Fruit fly (Drosophila melanogaster) whole organism, embryonic: ENCODE data around the gene RpL8.

Source experiments
- ATbp ChIP-seq: fragments of 200-800 bp; sonication (Bioruptor generic); optimal IDR thresholded peaks from 2 replicates; lab custom pipeline; 2017; ENCODE audit warnings: missing biosample characterization, mild to moderate bottlenecking, missing genetic modification characterization, missing genetic modification reagents
- Awh ChIP-seq: fragments of 200-800 bp; sonication (Bioruptor generic); IDR thresholded peaks from 2 replicates; pipeline ENCODE4, ENCODE4 v1.3.6; 2022; ENCODE audit warnings: missing biosample characterization, missing genetic modification characterization
- BEAF-32 ChIP-seq: fragments of 200-800 bp; sonication (Bioruptor generic); optimal IDR thresholded peaks from 3 replicates; lab custom pipeline; 2017; ENCODE audit warnings: missing biosample characterization, missing genetic modification characterization, mild to moderate bottlenecking, moderate library complexity, missing genetic modification reagents
- Bteb2 ChIP-seq: fragments of 200-800 bp; sonication (Bioruptor generic); optimal IDR thresholded peaks from 2 replicates; lab custom pipeline; 2016; ENCODE audit warnings: missing biosample characterization, missing genetic modification characterization
- CG10147 ChIP-seq: fragments of 200-800 bp; sonication (Bioruptor generic); optimal IDR thresholded peaks from 2 replicates; lab custom pipeline; 2019; ENCODE audit warnings: missing biosample characterization, mild to moderate bottlenecking, missing genetic modification characterization, moderate library complexity
- CG1024 ChIP-seq: fragments of 200-800 bp; sonication (Bioruptor generic); IDR thresholded peaks from 2 replicates; pipeline ENCODE4 v1.3.6; 2022; ENCODE audit warnings: missing biosample characterization, missing genetic modification characterization
- CG10654 ChIP-seq: fragments of 200-800 bp; sonication (Bioruptor generic); optimal IDR thresholded peaks from 2 replicates; lab custom pipeline; 2016; ENCODE audit warnings: missing biosample characterization, missing genetic modification characterization
- CG11695 ChIP-seq: fragments of 200-800 bp; sonication (Bioruptor generic); IDR thresholded peaks from 3 replicates; pipeline ENCODE4 v1.3.6; 2022; ENCODE audit warnings: missing biosample characterization, missing genetic modification characterization
- CG13775 ChIP-seq: fragments of 200-800 bp; sonication (Bioruptor generic); optimal IDR thresholded peaks from 3 replicates; lab custom pipeline; 2017; ENCODE audit warnings: missing biosample characterization, mild to moderate bottlenecking, missing genetic modification characterization
- CG14441 ChIP-seq: fragments of 200-800 bp; sonication (Bioruptor generic); IDR thresholded peaks from 2 replicates; pipeline ENCODE4 v1.3.6; 2022; ENCODE audit warnings: missing biosample characterization, missing genetic modification characterization
- CG14667 ChIP-seq: fragments of 200-800 bp; sonication (Bioruptor generic); IDR thresholded peaks from 2 replicates; pipeline ENCODE4 v1.3.6; 2022; ENCODE audit warnings: missing biosample characterization, missing genetic modification characterization
- CG15269 ChIP-seq: fragments of 200-800 bp; sonication (Bioruptor generic); optimal IDR thresholded peaks from 2 replicates; lab custom pipeline; 2018; ENCODE audit warnings: missing biosample characterization, mild to moderate bottlenecking, missing genetic modification characterization, moderate library complexity
- CG1529 ChIP-seq: fragments of 200-800 bp; sonication (Bioruptor generic); optimal IDR thresholded peaks from 3 replicates; lab custom pipeline; 2018; ENCODE audit warnings: missing biosample characterization, missing genetic modification characterization
- CG16863 ChIP-seq: fragments of 200-800 bp; sonication (Bioruptor generic); optimal IDR thresholded peaks from 3 replicates; lab custom pipeline; 2016; ENCODE audit warnings: missing biosample characterization, missing genetic modification characterization
- CG18619 ChIP-seq: fragments of 200-800 bp; sonication (Bioruptor generic); optimal IDR thresholded peaks from 3 replicates; lab custom pipeline; 2017; ENCODE audit warnings: missing biosample characterization, mild to moderate bottlenecking, missing genetic modification characterization
- CG31388 ChIP-seq: fragments of 200-800 bp; sonication (Bioruptor generic); optimal IDR thresholded peaks from 2 replicates; lab custom pipeline; 2016; ENCODE audit warnings: missing biosample characterization, missing genetic modification characterization
- CG4404 ChIP-seq: fragments of 200-800 bp; sonication (Bioruptor generic); IDR thresholded peaks from 2 replicates; pipeline ENCODE4 v1.3.6; 2022; ENCODE audit warnings: missing biosample characterization, missing genetic modification characterization
- CG4730 ChIP-seq: fragments of 200-800 bp; sonication (Bioruptor generic); IDR thresholded peaks from 2 replicates; pipeline ENCODE4 v1.3.6; 2022; ENCODE audit warnings: missing biosample characterization, missing genetic modification characterization
- CG7271 ChIP-seq: fragments of 200-800 bp; sonication (Bioruptor generic); optimal IDR thresholded peaks from 2 replicates; lab custom pipeline; 2018; ENCODE audit warnings: missing biosample characterization, mild to moderate bottlenecking, missing genetic modification characterization, moderate library complexity
- CG7556 ChIP-seq: fragments of 200-800 bp; sonication (Bioruptor generic); optimal IDR thresholded peaks from 2 replicates; lab custom pipeline; 2017; ENCODE audit warnings: missing biosample characterization, mild to moderate bottlenecking, missing genetic modification characterization
- CG8281 ChIP-seq: fragments of 200-800 bp; sonication (Bioruptor generic); optimal IDR thresholded peaks from 2 replicates; lab custom pipeline; 2018; ENCODE audit warnings: missing biosample characterization, mild to moderate bottlenecking, missing genetic modification characterization, moderate library complexity
- CG9817 ChIP-seq: fragments of 200-800 bp; sonication (Bioruptor generic); optimal IDR thresholded peaks from 2 replicates; lab custom pipeline; 2018; ENCODE audit warnings: missing biosample characterization, mild to moderate bottlenecking, missing genetic modification characterization, moderate library complexity
- Chrac-16 ChIP-seq: fragments of 200-800 bp; sonication (Bioruptor generic); optimal IDR thresholded peaks from 3 replicates; lab custom pipeline; 2016; ENCODE audit warnings: missing biosample characterization, missing genetic modification characterization
- Dfd ChIP-seq, 2 experiments: fragments of >200 bp; optimal IDR thresholded peaks; 2 replicates each; lab custom pipeline; 2017; ENCODE audit warnings: missing biosample characterization in 2 of 2, missing genetic modification characterization in 2 of 2
- Elba2 ChIP-seq: fragments of 200-800 bp; sonication (Bioruptor generic); optimal IDR thresholded peaks from 3 replicates; lab custom pipeline; 2016; ENCODE audit warnings: missing biosample characterization, missing genetic modification characterization
- Hand ChIP-seq: fragments of 200-800 bp; sonication (Bioruptor generic); optimal IDR thresholded peaks from 2 replicates; lab custom pipeline; 2017; ENCODE audit warnings: mild to moderate bottlenecking, missing biosample characterization, missing genetic modification reagents, missing genetic modification characterization
- Hey ChIP-seq: fragments of 200-800 bp; sonication (Bioruptor generic); optimal IDR thresholded peaks from 3 replicates; lab custom pipeline; 2018; ENCODE audit warnings: missing biosample characterization, mild to moderate bottlenecking, missing genetic modification characterization
- Kr ChIP-seq: fragments of 200-800 bp; sonication (Bioruptor generic); optimal IDR thresholded peaks from 2 replicates; lab custom pipeline; 2017; ENCODE audit warnings: missing biosample characterization, mild to moderate bottlenecking, missing genetic modification characterization
- Lhr ChIP-seq: fragments of 200-800 bp; sonication (Bioruptor generic); optimal IDR thresholded peaks from 3 replicates; lab custom pipeline; 2017; ENCODE audit warnings: mild to moderate bottlenecking, missing biosample characterization, missing genetic modification reagents, missing genetic modification characterization
- Opbp ChIP-seq: fragments of 200-800 bp; sonication (Bioruptor generic); IDR thresholded peaks from 3 replicates; pipeline ENCODE4 v1.3.6; 2022; ENCODE audit warnings: missing biosample characterization, missing genetic modification characterization; ENCODE audit not compliant: partially characterized antibody
- Stat92E ChIP-seq, 3 experiments: fragments of >200 bp in 2 of 3; fragments of 200-800 bp in 1 of 3; sonication (Bioruptor generic) in 1 of 3; optimal IDR thresholded peaks; 2 replicates each; lab custom pipeline; 2017 to 2019; ENCODE audit warnings: missing biosample characterization in 3 of 3, missing genetic modification characterization in 3 of 3, mild to moderate bottlenecking in 1 of 3, moderate library complexity in 1 of 3
- Xrp1 ChIP-seq: fragments of 200-800 bp; sonication (Bioruptor generic); IDR thresholded peaks from 2 replicates; pipeline ENCODE4 v1.3.6; 2022; ENCODE audit warnings: missing biosample characterization, missing genetic modification characterization
- bowl ChIP-seq: fragments of 200-800 bp; sonication (Bioruptor generic); IDR thresholded peaks from 2 replicates; pipeline ENCODE4 v1.3.6; 2022; ENCODE audit warnings: missing biosample characterization, missing genetic modification characterization
- corto ChIP-seq: fragments of 200-800 bp; sonication (Bioruptor generic); optimal IDR thresholded peaks from 2 replicates; lab custom pipeline; 2016; ENCODE audit warnings: missing biosample characterization, mild to moderate bottlenecking, missing genetic modification characterization, moderate library complexity
- dimm ChIP-seq: fragments of 200-800 bp; sonication (Bioruptor generic); IDR thresholded peaks from 2 replicates; pipeline ENCODE4 v1.3.6; 2022; ENCODE audit warnings: missing biosample characterization, missing genetic modification characterization
- exex ChIP-seq: fragments of 200-800 bp; sonication (Bioruptor generic); optimal IDR thresholded peaks from 4 replicates; lab custom pipeline; 2018; ENCODE audit warnings: missing biosample characterization, mild to moderate bottlenecking, missing genetic modification characterization, moderate library complexity
- ftz-f1 ChIP-seq: fragments of 200-800 bp; sonication (Bioruptor generic); optimal IDR thresholded peaks from 2 replicates; lab custom pipeline; 2016; ENCODE audit warnings: missing biosample characterization, missing genetic modification characterization
- gro ChIP-seq: fragments of 200-800 bp; sonication (Bioruptor generic); optimal IDR thresholded peaks from 2 replicates; lab custom pipeline; 2016; ENCODE audit warnings: missing biosample characterization, missing genetic modification characterization
- gt ChIP-seq: fragments of 200-800 bp; sonication (Bioruptor generic); IDR thresholded peaks from 2 replicates; pipeline ENCODE4 v1.3.6; 2022; ENCODE audit warnings: missing biosample characterization, missing genetic modification characterization
- lola ChIP-seq, 3 experiments: fragments of >200 bp in 2 of 3; fragments of 200-800 bp in 1 of 3; sonication (Bioruptor generic) in 1 of 3; optimal IDR thresholded peaks; 2 replicates each; lab custom pipeline; 2017 to 2019; ENCODE audit warnings: missing biosample characterization in 3 of 3, missing genetic modification characterization in 3 of 3, mild to moderate bottlenecking in 1 of 3, moderate library complexity in 1 of 3
- lov ChIP-seq, 2 experiments: fragments of 200-800 bp in 1 of 2; fragments of >200 bp in 1 of 2; sonication (Bioruptor generic) in 1 of 2; IDR thresholded peaks in 1 of 2; optimal IDR thresholded peaks in 1 of 2; 2 replicates in 1 of 2; 3 replicates in 1 of 2; pipeline versions ENCODE4 v1.3.6 to Lab custom; 2017 to 2022; ENCODE audit warnings: missing biosample characterization in 1 of 2, missing genetic modification characterization in 1 of 2
- luna ChIP-seq: fragments of 200-800 bp; sonication (Bioruptor generic); optimal IDR thresholded peaks from 2 replicates; lab custom pipeline; 2016; ENCODE audit warnings: missing biosample characterization, missing genetic modification characterization
- nerfin-1 ChIP-seq: fragments of 200-800 bp; sonication (Bioruptor generic); optimal IDR thresholded peaks from 3 replicates; lab custom pipeline; 2019; ENCODE audit warnings: missing biosample characterization, mild to moderate bottlenecking, missing genetic modification characterization, moderate library complexity
- onecut ChIP-seq: fragments of 200-800 bp; sonication (Bioruptor generic); IDR thresholded peaks from 2 replicates; pipeline ENCODE4 v1.3.6; 2022; ENCODE audit warnings: missing biosample characterization, missing genetic modification characterization
- psq ChIP-seq: fragments of 200-800 bp; sonication (Bioruptor generic); optimal IDR thresholded peaks from 2 replicates; lab custom pipeline; 2017; ENCODE audit warnings: missing biosample characterization, missing genetic modification characterization
- repo ChIP-seq: fragments of 200-800 bp; sonication (Bioruptor generic); optimal IDR thresholded peaks from 2 replicates; lab custom pipeline; 2016; ENCODE audit warnings: missing biosample characterization, missing genetic modification characterization
- sens ChIP-seq: fragments of 200-800 bp; sonication (Bioruptor generic); peaks from one replicate; lab custom pipeline; 2016; ENCODE audit warnings: missing biosample characterization, missing genetic modification characterization
- slp2 ChIP-seq: fragments of 200-800 bp; sonication (Bioruptor generic); optimal IDR thresholded peaks from 2 replicates; lab custom pipeline; 2016; ENCODE audit warnings: missing biosample characterization, missing genetic modification characterization
- sqz ChIP-seq: fragments of 200-800 bp; sonication (Bioruptor generic); optimal IDR thresholded peaks from 3 replicates; lab custom pipeline; 2018; ENCODE audit warnings: missing biosample characterization, mild to moderate bottlenecking, missing genetic modification characterization
- yki ChIP-seq: fragments of >200 bp; optimal IDR thresholded peaks from 3 replicates; lab custom pipeline; 2018

The RpL8 gene

DNA sequence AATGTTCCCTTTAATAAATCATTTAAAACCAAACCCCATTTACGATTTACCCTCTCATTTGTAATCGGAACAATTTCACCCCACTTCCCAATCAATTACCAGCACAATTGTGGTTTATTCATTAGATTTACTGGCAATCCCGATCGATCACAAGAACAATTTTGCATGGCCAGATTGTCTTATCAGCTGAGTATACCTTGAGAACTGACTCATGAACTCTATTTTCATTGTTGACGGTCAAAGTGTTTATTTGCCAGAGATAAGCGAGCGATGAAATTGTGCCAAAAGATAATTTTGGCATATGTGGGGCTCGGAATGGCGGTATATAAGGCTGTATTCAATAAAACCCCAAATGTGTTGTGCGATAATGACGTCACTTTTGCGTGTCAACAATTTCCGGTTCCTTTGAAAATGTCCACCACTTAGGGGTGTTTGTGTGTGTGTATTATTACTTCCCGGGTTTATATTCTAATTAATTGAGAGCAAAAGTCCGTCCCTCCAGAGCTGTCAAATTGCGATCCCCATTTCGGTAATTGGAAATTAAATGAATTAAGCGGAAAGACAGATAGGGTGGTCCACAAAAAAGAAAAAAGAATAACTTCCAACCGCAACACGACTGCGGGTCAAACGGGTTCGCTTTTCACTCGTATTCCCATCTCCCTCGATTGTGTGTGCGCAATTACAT, 14.2 kb upstream of the RpL8 start (continued):
- TF ChIP-seq CG11695 (GFP tag; lab: Robert Waterston, UW) (no peak), CG1024 (no peak), BEAF-32 (GFP tag; lab: Kevin White, UChicago) (no peak), lov (optimal IDR thresholded peaks at IDR 0.05; lab: Kevin White, UChicago) (no peak), lov (GFP tag; IDR thresholded peaks at IDR 0.05; lab: Robert Waterston, UW) (0 out of 3 replicates have a peak, but pooled peaks have one; percentile 26), CG1529 (GFP tag; lab: Kevin White, UChicago) (no peak), repo (GFP tag; lab: Kevin White, UChicago) (no peak), slp2 (no peak), Dfd (GFP tag; optimal IDR thresholded peaks at IDR 0.05; lab: Kevin White, UChicago) (no peak), onecut (GFP tag; lab: Robert Waterston, UW) (no peak), Hand (GFP tag; lab: Kevin White, UChicago) (no peak), Bteb2 (GFP tag; lab: Kevin White, UChicago) (no peak), CG7271 (tag; lab: Kevin White, UChicago) (no peak), CG4730 (GFP tag; lab: Robert Waterston, UW) (no peak), bowl (GFP tag; lab: Robert Waterston, UW) (no peak), Hey (tag; lab: Kevin White, UChicago) (no peak), yki (lab: Kevin White, UChicago) (no peak), Xrp1 (GFP tag; lab: Robert Waterston, UW) (no peak), CG31388 (GFP tag; lab: Kevin White, UChicago) (no peak), CG4404 (GFP tag; lab: Robert Waterston, UW) (no peak), Elba2 (GFP tag; lab: Kevin White, UChicago) (no peak), gro (GFP tag; lab: Kevin White, UChicago) (peak; percentile 36), ATbp (no peak), CG10147 (GFP tag; lab: Kevin White, UChicago) (peak; percentile 16), CG14667 (no peak), Kr (GFP tag; lab: Kevin White, UChicago) (no peak), CG14441 (GFP tag; lab: Robert Waterston, UW) (no peak), CG7556 (GFP tag; lab: Kevin White, UChicago) (no peak), nerfin-1 (tag; lab: Kevin White, UChicago) (no peak), Awh (GFP tag; lab: Robert Waterston, UW) (no peak), Chrac-16 (GFP tag; lab: Kevin White, UChicago) (no peak), lola (GFP tag; optimal IDR thresholded peaks at IDR 0.05; lab: Kevin White, UChicago) (no peak), CG9817 (tag; lab: Kevin White, UChicago) (no peak), luna (GFP tag; lab: Kevin White, UChicago) (no peak), sens (GFP tag; lab: Kevin White, UChicago) (peak; percentile 27), CG16863 (GFP tag; lab: Kevin White, UChicago) (no peak), CG13775 (no peak), Stat92E (GFP tag; optimal IDR thresholded peaks at IDR 0.05; lab: Kevin White, UChicago) (no peak), ftz-f1 (GFP tag; lab: Kevin White, UChicago) (peak; percentile 41), CG10654 (no peak), dimm (GFP tag; lab: Robert Waterston, UW) (no peak), corto (peak; percentile 72), CG15269 (no peak), CG18619 (GFP tag; lab: Kevin White, UChicago) (no peak), exex (tag; lab: Kevin White, UChicago) (peak; percentile 94), psq (GFP tag; lab: Kevin White, UChicago) (no peak), gt (GFP tag; lab: Robert Waterston, UW) (no peak), CG8281 (tag; lab: Kevin White, UChicago) (no peak), sqz (GFP tag; lab: Kevin White, UChicago) (no peak), Opbp (GFP tag; lab: Robert Waterston, UW) (no peak), Lhr (GFP tag; lab: Kevin White, UChicago) (no peak)
